Fruit fly (Drosophila melanogaster) whole organism, pupa: ENCODE data around the gene ex.

Source experiments
- CG10348 ChIP-seq: fragments of 200-800 bp; sonication (Bioruptor generic); IDR thresholded peaks from 2 replicates; pipeline ENCODE4 v1.3.6; 2022; ENCODE audit warnings: missing biosample characterization, missing genetic modification characterization
- CG12605 ChIP-seq: fragments of 200-800 bp; sonication (Bioruptor generic); IDR thresholded peaks from 2 replicates; pipeline ENCODE4 v1.3.6; 2022; ENCODE audit warnings: missing biosample characterization, missing genetic modification characterization
- CG13204 ChIP-seq: fragments of 200-800 bp; sonication (Bioruptor generic); optimal IDR thresholded peaks from 2 replicates; lab custom pipeline; 2018; ENCODE audit warnings: missing biosample characterization, mild to moderate bottlenecking, missing genetic modification characterization, moderate library complexity
- CG14655 ChIP-seq: fragments of 200-800 bp; sonication (Bioruptor generic); optimal IDR thresholded peaks from 3 replicates; lab custom pipeline; 2017; ENCODE audit warnings: mild to moderate bottlenecking, missing biosample characterization, missing genetic modification reagents, missing genetic modification characterization
- CG15710 ChIP-seq: fragments of 200-800 bp; sonication (Bioruptor generic); optimal IDR thresholded peaks from 2 replicates; lab custom pipeline; 2018; ENCODE audit warnings: missing biosample characterization, mild to moderate bottlenecking, missing genetic modification characterization, moderate library complexity
- CG17806 ChIP-seq: fragments of 200-800 bp; sonication (Bioruptor generic); optimal IDR thresholded peaks from 2 replicates; lab custom pipeline; 2018; ENCODE audit warnings: missing biosample characterization, mild to moderate bottlenecking, missing genetic modification characterization, moderate library complexity
- CG32121 ChIP-seq: fragments of 200-800 bp; sonication (Bioruptor generic); IDR thresholded peaks from 2 replicates; pipeline ENCODE4 v1.3.6; 2022; ENCODE audit warnings: missing biosample characterization, missing genetic modification characterization
- CG34367 ChIP-seq: fragments of 200-800 bp; sonication (Bioruptor generic); optimal IDR thresholded peaks from 2 replicates; lab custom pipeline; 2018; ENCODE audit warnings: missing biosample characterization, mild to moderate bottlenecking, missing genetic modification characterization
- CG4496 ChIP-seq: fragments of 200-800 bp; sonication (Bioruptor generic); IDR thresholded peaks from 3 replicates; pipeline ENCODE4 v1.3.6; 2022; ENCODE audit warnings: missing biosample characterization, missing genetic modification characterization
- CG8159 ChIP-seq: fragments of 200-800 bp; sonication (Bioruptor generic); optimal IDR thresholded peaks from 3 replicates; lab custom pipeline; 2018; ENCODE audit warnings: missing biosample characterization, mild to moderate bottlenecking, missing genetic modification characterization, moderate library complexity
- CG8301 ChIP-seq: fragments of 200-800 bp; sonication (Bioruptor generic); optimal IDR thresholded peaks from 2 replicates; lab custom pipeline; 2018; ENCODE audit warnings: missing biosample characterization, mild to moderate bottlenecking, missing genetic modification characterization
- CG9948 ChIP-seq: fragments of 200-800 bp; sonication (Bioruptor generic); optimal IDR thresholded peaks from 2 replicates; lab custom pipeline; 2018; ENCODE audit warnings: missing biosample characterization, mild to moderate bottlenecking, missing genetic modification characterization, moderate library complexity
- D1 ChIP-seq: fragments of 200-800 bp; sonication (Bioruptor generic); optimal IDR thresholded peaks from 2 replicates; lab custom pipeline; 2018; ENCODE audit warnings: missing biosample characterization, mild to moderate bottlenecking, missing genetic modification characterization, moderate library complexity
- EcR ChIP-seq: fragments of 200-800 bp; sonication (Bioruptor generic); optimal IDR thresholded peaks from 3 replicates; lab custom pipeline; 2019; ENCODE audit warnings: missing biosample characterization, missing genetic modification characterization, mild to moderate bottlenecking, moderate library complexity, missing genetic modification reagents
- Ets98B ChIP-seq: fragments of 200-800 bp; sonication (Bioruptor generic); IDR thresholded peaks from 2 replicates; pipeline ENCODE4 v1.3.6; 2022; ENCODE audit warnings: missing biosample characterization, missing genetic modification characterization
- Pif1A ChIP-seq: fragments of 200-800 bp; sonication (Bioruptor generic); optimal IDR thresholded peaks from 3 replicates; lab custom pipeline; 2016; ENCODE audit warnings: missing biosample characterization, missing genetic modification characterization
- Pif1B ChIP-seq: fragments of 200-800 bp; sonication (Bioruptor generic); optimal IDR thresholded peaks from 3 replicates; lab custom pipeline; 2016; ENCODE audit warnings: missing biosample characterization, missing genetic modification characterization
- Snoo ChIP-seq: fragments of 200-800 bp; sonication (Bioruptor generic); optimal IDR thresholded peaks from 3 replicates; lab custom pipeline; 2017; ENCODE audit warnings: missing biosample characterization, mild to moderate bottlenecking, missing genetic modification characterization, inconsistent platforms
- fd96Ca ChIP-seq: fragments of 200-800 bp; sonication (Bioruptor generic); IDR thresholded peaks from 3 replicates; pipeline ENCODE4 v1.3.6; 2022; ENCODE audit warnings: missing biosample characterization, missing genetic modification characterization
- gl ChIP-seq: fragments of 200-800 bp; sonication (Bioruptor generic); optimal IDR thresholded peaks from 2 replicates; lab custom pipeline; 2018; ENCODE audit warnings: missing biosample characterization, mild to moderate bottlenecking, missing genetic modification characterization
- rn ChIP-seq: fragments of 200-800 bp; sonication (Bioruptor generic); IDR thresholded peaks from 2 replicates; pipeline ENCODE4 v1.3.6; 2022; ENCODE audit warnings: missing biosample characterization, missing genetic modification characterization

The ex gene

dm6 chr2L:472829-473228, 41.8 kb downstream of the ex start, which contains the start of gene MED15:
Gene MED15 (plus strand): TSS chr2L:473013.
- TF ChIP-seq CG8159, result no peak
- no peak for TF ChIP-seq CG10348 (GFP tag; lab: Robert Waterston, UW)
- TF ChIP-seq fd96Ca (GFP tag; lab: Robert Waterston, UW), result no peak
- no peak for TF ChIP-seq CG4496 (GFP tag; lab: Robert Waterston, UW)

dm6 chr2L:475920-476319, 44.9 kb downstream of the ex start, which contains the start of gene ush:
Gene ush (plus strand): TSS chr2L:476220.
- TF ChIP-seq CG17806 (tag; lab: Kevin White, UChicago), result no peak
- no peak for TF ChIP-seq CG13204 (GFP tag; lab: Kevin White, UChicago)
- no peak for TF ChIP-seq Snoo (tag; lab: Kevin White, UChicago)
- no peak for TF ChIP-seq Pif1A (GFP tag; lab: Kevin White, UChicago)
- TF ChIP-seq CG4496 (GFP tag; lab: Robert Waterston, UW), result no peak
- TF ChIP-seq CG15710 (tag; lab: Kevin White, UChicago), result no peak
- TF ChIP-seq gl, result no peak
- no peak for TF ChIP-seq CG8301
- TF ChIP-seq CG34367 (tag; lab: Kevin White, UChicago), result no peak
- TF ChIP-seq rn (GFP tag; lab: Robert Waterston, UW), result no peak
- TF ChIP-seq CG14655 (GFP tag; lab: Kevin White, UChicago), result no peak
- no peak for TF ChIP-seq fd96Ca (GFP tag; lab: Robert Waterston, UW)
- no peak for TF ChIP-seq CG10348 (GFP tag; lab: Robert Waterston, UW)
- TF ChIP-seq EcR (GFP tag; lab: Kevin White, UChicago), result no peak
- TF ChIP-seq CG32121 (GFP tag; lab: Robert Waterston, UW), result no peak
- no peak for TF ChIP-seq Ets98B (GFP tag; lab: Robert Waterston, UW)
- no peak for TF ChIP-seq Pif1B
- no peak for TF ChIP-seq D1 (tag; lab: Kevin White, UChicago)
- TF ChIP-seq, all 21 proteins: peak for 0

- no peak for TF ChIP-seq CG14655 (GFP tag; lab: Kevin White, UChicago)
- peak; percentile 84 for TF ChIP-seq EcR (GFP tag; lab: Kevin White, UChicago)
Measured at dm6 chr2L:478173-478572, 47.1 kb downstream of the ex start.

dm6 chr2L:478749-479482, 47.9 kb downstream of the ex start:
- TF ChIP-seq CG34367 (tag; lab: Kevin White, UChicago), result peak; percentile 94
- TF ChIP-seq CG9948 (tag; lab: Kevin White, UChicago), result peak; percentile 82
- TF ChIP-seq fd96Ca (GFP tag; lab: Robert Waterston, UW), result no peak
- peak; percentile 35 for TF ChIP-seq EcR (GFP tag; lab: Kevin White, UChicago)
- peak; percentile 95 for TF ChIP-seq CG8301
- peak; percentile 83 for TF ChIP-seq CG15710 (tag; lab: Kevin White, UChicago)
- TF ChIP-seq CG8159, result peak; percentile 88
- TF ChIP-seq Ets98B (GFP tag; lab: Robert Waterston, UW), result no peak
- TF ChIP-seq CG32121 (GFP tag; lab: Robert Waterston, UW), result no peak
- TF ChIP-seq CG13204 (GFP tag; lab: Kevin White, UChicago), result peak; percentile 99
- TF ChIP-seq Pif1A (GFP tag; lab: Kevin White, UChicago), result peak; percentile 98
- peak; percentile 89 for TF ChIP-seq CG17806 (tag; lab: Kevin White, UChicago)
- no peak for TF ChIP-seq CG10348 (GFP tag; lab: Robert Waterston, UW)
- TF ChIP-seq Snoo (tag; lab: Kevin White, UChicago), result peak; percentile 91
- TF ChIP-seq gl, result peak; percentile 100
- peak; percentile 97 for TF ChIP-seq CG14655 (GFP tag; lab: Kevin White, UChicago)
- peak; percentile 97 for TF ChIP-seq Pif1B
- no peak for TF ChIP-seq CG4496 (GFP tag; lab: Robert Waterston, UW)

- TF ChIP-seq rn (GFP tag; lab: Robert Waterston, UW) (no peak), CG17806 (tag; lab: Kevin White, UChicago) (peak; percentile 98), CG34367 (tag; lab: Kevin White, UChicago) (peak; percentile 98), Snoo (tag; lab: Kevin White, UChicago) (peak; percentile 96), gl (peak; percentile 95), Pif1B (peak; percentile 98), CG13204 (GFP tag; lab: Kevin White, UChicago) (peak; percentile 95), CG8159 (peak; percentile 99), CG4496 (GFP tag; lab: Robert Waterston, UW) (no peak), CG12605 (GFP tag; lab: Robert Waterston, UW) (no peak), EcR (GFP tag; lab: Kevin White, UChicago) (peak; percentile 94), CG32121 (GFP tag; lab: Robert Waterston, UW) (no peak), CG14655 (GFP tag; lab: Kevin White, UChicago) (peak; percentile 99), CG15710 (tag; lab: Kevin White, UChicago) (peak; percentile 98), D1 (tag; lab: Kevin White, UChicago) (peak; percentile 98), Ets98B (GFP tag; lab: Robert Waterston, UW) (no peak), CG9948 (tag; lab: Kevin White, UChicago) (peak; percentile 99), Pif1A (GFP tag; lab: Kevin White, UChicago) (peak; percentile 99), CG10348 (GFP tag; lab: Robert Waterston, UW) (no peak), CG8301 (peak; percentile 99), fd96Ca (GFP tag; lab: Robert Waterston, UW) (no peak)
Measured at dm6 chr2L:479483-480195, 48.6 kb downstream of the ex start, which contains the start of gene cbt. Gene cbt (minus strand): TSS chr2L:479688.
